Worm (Caenorhabditis elegans): ENCODE data around the gene H06A10.1.

Gene H06A10.1

DNA sequence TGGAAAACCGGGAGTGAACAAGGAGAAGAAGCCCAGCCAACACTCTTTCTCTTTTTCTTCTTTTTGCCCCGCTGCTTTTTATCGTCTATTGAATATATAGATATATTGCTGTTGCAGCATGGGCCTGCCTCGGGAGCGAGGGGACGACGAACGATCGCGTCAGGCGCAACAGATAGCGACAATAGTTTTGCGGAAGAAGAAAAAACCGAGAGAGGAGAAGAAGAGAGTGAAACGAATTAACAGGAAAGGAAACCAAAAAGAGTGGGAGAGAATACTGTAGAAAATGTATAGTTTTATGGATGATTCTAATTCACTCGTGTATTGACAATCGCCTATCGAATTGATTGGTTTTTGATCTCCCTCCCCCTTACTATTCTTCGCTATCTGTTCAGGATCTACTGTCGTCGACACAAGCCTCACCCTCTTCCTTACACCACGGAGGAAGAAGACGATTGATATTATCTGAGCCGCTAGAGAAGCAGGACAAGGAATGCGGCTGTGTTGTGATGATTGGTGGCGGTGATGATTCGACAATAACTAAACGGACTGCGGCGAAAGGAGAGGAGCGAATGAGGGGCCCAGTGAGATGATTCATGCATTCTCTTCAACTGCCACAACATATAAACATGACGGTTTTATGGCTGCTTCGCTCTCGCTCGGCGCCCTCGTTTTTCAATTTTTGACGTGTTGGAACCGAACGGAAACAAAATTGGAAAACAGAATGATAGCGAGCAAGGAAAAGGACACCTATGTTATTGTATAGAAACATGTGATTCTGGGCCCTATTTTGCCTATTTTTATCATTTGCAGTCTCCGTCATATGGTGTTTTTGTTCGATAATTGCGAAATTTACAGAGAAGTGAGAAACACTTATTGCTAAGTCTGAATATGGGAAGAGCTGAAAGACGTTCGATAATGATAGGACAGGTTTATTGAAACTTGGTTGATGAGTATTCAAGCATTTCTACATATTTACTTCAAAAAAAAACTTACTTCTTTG lies 19.2 kb downstream of the H06A10.1 start (continued):
- TF ChIP-seq zip-2 (tag; optimal IDR thresholded peaks at IDR 0.05): no peak
- no peak for TF ChIP-seq daf-8 (GFP tag; IDR thresholded peaks at IDR 0.05)

DNA sequence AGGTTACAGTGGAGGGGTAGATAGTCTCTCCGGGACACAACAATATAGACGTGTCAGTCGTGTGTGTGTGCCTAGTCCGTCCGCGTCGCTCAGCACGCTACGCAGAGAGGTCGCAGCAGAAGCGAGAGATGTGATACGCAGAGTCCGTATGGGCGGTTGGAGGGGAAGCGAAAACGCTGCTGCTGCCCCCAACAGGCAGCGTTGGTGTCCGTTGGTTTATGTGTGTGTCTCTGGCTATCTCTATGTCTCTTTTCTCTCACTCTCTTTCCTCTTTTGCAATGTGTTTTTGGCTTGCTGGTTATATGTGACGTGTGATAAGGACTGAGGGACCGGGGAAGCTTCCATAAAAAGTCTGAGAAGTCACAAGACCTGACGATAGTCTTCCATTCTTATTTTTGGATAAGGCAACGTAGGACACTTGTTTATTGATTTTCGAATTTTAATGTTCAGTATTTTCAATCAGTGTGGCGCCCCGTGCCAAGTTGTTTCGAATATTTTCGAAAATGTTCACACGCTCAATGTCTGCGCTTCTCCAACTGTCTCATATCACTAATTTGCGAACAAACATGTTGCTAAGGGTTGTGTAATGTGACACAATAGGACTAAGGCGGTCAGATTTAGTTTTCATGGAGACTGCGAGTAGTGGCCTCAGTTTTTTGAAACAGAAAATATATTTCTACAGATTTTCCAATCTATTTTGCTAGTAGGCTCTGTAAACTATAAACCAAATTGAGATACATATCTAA lies 20.2 kb downstream of the H06A10.1 start, which contains the start of gene pab-2:
pab-2 (minus strand) TSS at position 69 of the 746 bp plus-strand sequence.
- TF ChIP-seq F26F4.8 (GFP tag; conservative IDR thresholded peaks at IDR 0.05) (no peak), lin-39 (tag; optimal IDR thresholded peaks at IDR 0.05) (no peak), lim-7 (GFP tag; IDR thresholded peaks at IDR 0.05) (0 out of 2 replicates have a peak, but pooled peaks have one; percentile 53), zip-11 (GFP tag; IDR thresholded peaks at IDR 0.05) (no peak), mdl-1 (tag; optimal IDR thresholded peaks at IDR 0.05) (peak; percentile 70 to 87), jun-1 (tag; optimal IDR thresholded peaks at IDR 0.05) (no peak), set-16 (GFP tag; IDR thresholded peaks at IDR 0.05) (peak; percentile 81), zfp-2 (tag; optimal IDR thresholded peaks at IDR 0.05) (no peak), snpc-1.2 (GFP tag; IDR thresholded peaks at IDR 0.05) (no peak), F10B5.3 (tag; optimal IDR thresholded peaks at IDR 0.05) (no peak), egl-43 (GFP tag; IDR thresholded peaks at IDR 0.05) (peak; percentile 76), nhr-77 (tag; optimal IDR thresholded peaks at IDR 0.05) (peak; percentile 54), T20F7.1 (GFP tag; optimal IDR thresholded peaks at IDR 0.05) (peak; percentile 46), mes-2 (tag; optimal IDR thresholded peaks at IDR 0.05; ENCODE audit: poor library complexity, severe bottlenecking) (peak; percentile 59), ZK337.2 (GFP tag; IDR thresholded peaks at IDR 0.05) (no peak), F44E2.7 (GFP tag; IDR thresholded peaks at IDR 0.05) (0 out of 2 replicates have a peak, but pooled peaks have one; percentile 35), nhr-28 (tag; optimal IDR thresholded peaks at IDR 0.05) (peak; percentile 87), hmg-1.1 (GFP tag; IDR thresholded peaks at IDR 0.05) (peak; percentile 90), rbr-2 (tag; optimal IDR thresholded peaks at IDR 0.05) (peak; percentile 87), T26A8.4 (GFP tag; IDR thresholded peaks at IDR 0.05) (peak; percentile 61; the same call in 1 of the 2 replicates), nhr-42 (GFP tag; IDR thresholded peaks at IDR 0.05) (0 out of 2 replicates have a peak, but pooled peaks have one; percentile 34), ceh-20 (GFP tag; IDR thresholded peaks at IDR 0.05) (peak; percentile 69; the same call in 1 of the 2 replicates), mep-1 (tag; optimal IDR thresholded peaks at IDR 0.05) (peak; percentile 88), nhr-25 (tag; optimal IDR thresholded peaks at IDR 0.05; ENCODE audit: borderline replicate concordance, insufficient read depth) (peak; percentile 51), dmd-8 (GFP tag; IDR thresholded peaks at IDR 0.05) (0 out of 2 replicates have a peak, but pooled peaks have one; percentile 54), saeg-2 (GFP tag; IDR thresholded peaks at IDR 0.05) (peak; percentile 89), nhr-41 (GFP tag; IDR thresholded peaks at IDR 0.05) (peak; percentile 77; the same call in 1 of the 2 replicates), mxl-2 (GFP tag; conservative IDR thresholded peaks at IDR 0.05) (0 out of 2 replicates have a peak, but pooled peaks have one; percentile 61), ctbp-1 (GFP tag; IDR thresholded peaks at IDR 0.05) (peak; percentile 68), nhr-10 (tag; optimal IDR thresholded peaks at IDR 0.05) (peak; percentile 38), lin-13 (GFP tag; optimal IDR thresholded peaks at IDR 0.05) (peak; percentile 41), daf-16 (GFP tag; optimal IDR thresholded peaks at IDR 0.05) (peak in 1 of 2 experiments; percentile 39), daf-16 (tag; optimal IDR thresholded peaks at IDR 0.05) (peak; percentile 83), ama-1 (optimal IDR thresholded peaks at IDR 0.05) (no peak), spr-1 (tag; optimal IDR thresholded peaks at IDR 0.05) (peak; percentile 73), D1046.2 (GFP tag; IDR thresholded peaks at IDR 0.05) (0 out of 2 replicates have a peak, but pooled peaks have one; percentile 54), lin-29 (GFP tag; IDR thresholded peaks at IDR 0.05) (no peak), spr-3 (GFP tag; optimal IDR thresholded peaks at IDR 0.05) (no peak), ceh-32 (tag; optimal IDR thresholded peaks at IDR 0.05; ENCODE audit: poor library complexity) (no peak), hlh-30 (tag; optimal IDR thresholded peaks at IDR 0.05; ENCODE audit: insufficient read depth) (peak; percentile 93), lsy-2 (tag; optimal IDR thresholded peaks at IDR 0.05) (peak; percentile 43 to 82), dve-1 (tag; optimal IDR thresholded peaks at IDR 0.05; ENCODE audit: insufficient read depth) (peak; percentile 92)
